Worm (Caenorhabditis elegans) whole organism, young adult: ENCODE results near the gene Y69H2.3.

Experiments
- aptf-3 ChIP-seq: fragments of 200-800 bp; sonication (Bioruptor generic); IDR thresholded peaks from 2 replicates; pipeline ENCODE4 v1.3.6; 2022; ENCODE audit warnings: missing genetic modification characterization, missing compliant biosample characterization
- madf-8 ChIP-seq: fragments of 200-800 bp; sonication (Bioruptor generic); conservative IDR thresholded peaks from 2 replicates; pipeline ENCODE4 v1.3.6; 2022; ENCODE audit warnings: missing genetic modification reagents, missing genetic modification characterization, missing compliant biosample characterization
- nfyb-1 ChIP-seq: fragments of 200-800 bp; sonication (Bioruptor generic); IDR thresholded peaks from 2 replicates; pipeline ENCODE4 v1.3.6; 2022; ENCODE audit warnings: missing genetic modification reagents, missing genetic modification characterization, missing compliant biosample characterization
- unc-62 ChIP-seq: fragments of 150-350 bp; optimal IDR thresholded peaks from 2 replicates; lab custom pipeline; 2014; ENCODE audit warnings: missing biosample characterization, missing genetic modification reagents, missing genetic modification characterization

DNA sequence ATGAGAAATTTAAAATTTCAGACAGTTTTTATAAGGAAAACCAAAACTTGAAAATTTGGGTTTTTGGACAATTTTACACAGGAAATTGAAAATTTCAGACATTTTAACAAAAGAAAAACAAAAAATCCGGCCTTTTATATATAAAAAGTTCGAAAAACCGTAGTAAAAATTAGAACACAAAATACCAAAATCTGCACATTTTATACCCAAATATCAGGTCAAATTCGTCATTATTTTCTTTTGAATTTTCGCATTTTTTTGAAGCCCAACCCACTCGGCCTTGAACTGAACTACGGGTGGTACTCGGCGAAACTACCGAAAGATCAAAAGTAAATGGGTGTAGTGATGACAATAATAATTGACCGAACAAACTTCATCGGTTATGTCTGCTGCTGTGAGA lies 3.3 kb upstream of the Y69H2.3 start:
- TF ChIP-seq aptf-3 (GFP tag; lab: Robert Waterston, UW) (no peak), unc-62 (GFP tag; lab: Kevin White, UChicago) (no peak), nfyb-1 (GFP tag; lab: Robert Waterston, UW) (no peak), madf-8 (GFP tag; lab: Robert Waterston, UW) (no peak)
